Fruit fly (Drosophila melanogaster) S2 (cell line): ENCODE results near the gene lmd.

Source experiments
- CG8478 ChIP-seq: fragments of >200 bp; optimal IDR thresholded peaks from 2 replicates; lab custom pipeline; 2018
- CTCF ChIP-seq, 2 experiments: fragments of >200 bp; optimal IDR thresholded peaks; 2 replicates each; lab custom pipeline; 2018

The lmd gene

dm6 chr3R:23026652-23027427, at the start of gene lmd:
Gene lmd (minus strand): TSS chr3R:23026713.
- TF ChIP-seq CG8478 (lab: Kevin White, UChicago) (no peak), CTCF (optimal IDR thresholded peaks at IDR 0.05; lab: Kevin White, UChicago) (no peak)

DNA sequence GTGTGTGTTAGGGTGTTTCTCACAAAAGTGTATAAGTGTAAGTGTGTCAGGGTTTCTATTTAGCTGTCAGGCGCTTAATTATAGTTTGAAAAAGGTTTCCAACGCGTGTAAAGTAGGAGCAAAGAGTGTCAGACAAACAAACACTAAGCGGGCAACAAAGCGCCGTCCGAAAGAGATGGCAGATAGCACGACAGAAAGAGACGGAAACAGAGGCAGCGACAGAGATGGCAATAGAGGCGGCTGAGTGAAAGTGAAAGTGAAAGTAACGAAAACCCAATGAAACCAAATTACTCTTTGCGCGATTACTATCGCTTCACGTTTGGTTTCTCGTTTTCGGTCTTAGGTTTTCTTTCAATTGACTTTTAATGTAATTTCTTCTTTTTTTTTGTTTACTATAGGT, 48.0 kb upstream of the lmd start:
- no peak for TF ChIP-seq CTCF (optimal IDR thresholded peaks at IDR 0.05; lab: Kevin White, UChicago)
- TF ChIP-seq CG8478 (lab: Kevin White, UChicago), result no peak

DNA sequence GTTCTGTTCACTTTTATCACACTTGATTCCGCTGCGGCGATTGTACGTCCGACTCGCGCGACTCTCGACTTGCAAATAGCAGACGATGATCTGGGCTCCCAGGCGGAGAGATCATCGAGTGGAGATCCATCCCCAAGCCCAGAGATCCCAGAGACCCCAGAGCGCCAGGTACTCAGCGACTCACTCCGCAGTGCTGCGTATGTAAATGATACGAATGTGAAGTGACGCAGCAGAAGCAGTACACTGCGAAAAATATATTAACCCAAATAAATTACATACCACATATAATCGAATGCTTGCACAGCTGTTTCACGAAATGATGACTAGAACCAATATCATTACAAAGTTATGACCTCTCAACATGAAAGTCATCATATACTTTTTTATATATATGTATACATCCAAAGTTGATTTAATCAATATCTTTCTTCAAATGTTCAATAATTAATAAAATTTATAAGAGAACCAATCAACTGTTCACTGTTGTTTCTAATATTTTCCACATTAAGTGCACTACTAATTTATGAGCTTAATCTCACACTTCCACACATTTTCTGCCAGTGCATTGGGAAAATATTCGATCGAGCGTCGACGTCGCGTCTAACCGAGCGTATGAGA, 40.8 kb upstream of the lmd start, which contains the start of gene CG17111:
Gene CG17111, minus strand, starts transcription at position 51 of the 618 bp plus-strand sequence.
- TF ChIP-seq CTCF (optimal IDR thresholded peaks at IDR 0.05; lab: Kevin White, UChicago) (no peak), CG8478 (lab: Kevin White, UChicago) (no peak)

DNA sequence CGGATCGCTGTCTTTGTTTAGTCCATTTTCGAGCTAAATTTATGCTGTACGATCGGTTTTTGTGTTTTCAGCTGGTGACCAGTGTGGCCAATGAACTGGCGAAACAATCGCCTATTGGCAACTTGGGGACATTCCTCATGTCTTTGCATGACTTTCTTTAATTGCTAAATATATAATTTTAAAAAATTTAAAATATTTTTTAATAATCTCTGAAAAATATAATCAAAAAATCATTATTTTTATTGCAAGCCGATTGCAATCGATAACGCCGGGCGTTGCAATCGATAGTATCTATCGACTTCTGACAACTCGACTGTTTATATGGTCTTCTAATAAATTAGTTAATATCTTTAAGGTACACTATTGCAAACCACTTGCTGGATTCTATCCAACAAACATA, 34.7 kb upstream of the lmd start, which contains the start of the genes sav and Ublcp1:
Gene sav, minus strand, starts transcription at position 96 of the 400 bp plus-strand sequence.
Gene Ublcp1, plus strand, starts transcription at position 285 of the 400 bp plus-strand sequence.
- TF ChIP-seq CTCF (optimal IDR thresholded peaks at IDR 0.05; lab: Kevin White, UChicago) (no peak), CG8478 (lab: Kevin White, UChicago) (no peak)

DNA sequence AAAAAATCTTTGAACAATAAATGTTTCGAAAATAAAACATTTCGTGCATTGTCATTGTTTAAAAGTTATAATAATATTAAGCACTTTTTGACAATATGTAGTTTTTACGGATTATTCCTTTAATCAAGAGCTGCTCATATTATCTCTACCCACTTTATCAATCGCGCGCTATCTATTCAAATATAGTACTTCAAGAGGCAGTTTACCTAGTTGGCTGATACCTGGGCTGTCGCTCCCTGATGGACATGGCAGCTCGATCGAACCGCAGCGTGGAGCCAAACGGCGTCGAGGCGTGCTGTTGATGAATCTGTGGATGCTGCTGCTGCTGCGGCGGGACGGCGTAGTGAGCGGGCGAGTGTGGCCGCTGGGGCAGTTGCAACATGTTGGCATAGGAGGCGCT, 33.7 kb upstream of the lmd start:
- TF ChIP-seq CG8478 (lab: Kevin White, UChicago) (no peak), CTCF (optimal IDR thresholded peaks at IDR 0.05; lab: Kevin White, UChicago) (no peak)

dm6 chr3R:23058858-23059257, 32.3 kb upstream of the lmd start, which contains the start of gene Ctns:
Gene Ctns (minus strand): TSS chr3R:23058958.
- TF ChIP-seq CTCF (optimal IDR thresholded peaks at IDR 0.05; lab: Kevin White, UChicago) (no peak), CG8478 (lab: Kevin White, UChicago) (no peak)

- no peak for TF ChIP-seq CTCF (optimal IDR thresholded peaks at IDR 0.05; lab: Kevin White, UChicago)
- no peak for TF ChIP-seq CG8478 (lab: Kevin White, UChicago)
These were observed 30.9 kb upstream of the lmd start for dm6 chr3R:23057390-23057789.

DNA sequence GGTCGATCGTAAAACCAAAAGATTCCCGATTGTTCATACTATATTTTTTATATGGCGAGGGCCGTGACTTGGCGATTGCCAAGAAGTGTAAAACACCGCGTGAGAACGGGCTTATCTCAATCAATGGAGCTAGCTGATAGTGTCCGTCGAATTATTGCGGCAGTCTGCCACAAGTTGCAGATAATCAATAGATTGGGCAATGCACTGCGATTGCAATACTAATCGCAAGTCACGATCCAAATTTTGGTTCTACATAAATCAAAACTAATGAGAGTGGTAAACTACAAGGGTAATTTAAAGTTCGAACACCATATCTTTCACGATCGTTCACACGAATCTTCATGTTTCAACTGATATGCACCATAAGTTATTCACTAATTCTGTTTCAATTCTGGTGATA, 30.2 kb upstream of the lmd start:
- no peak for TF ChIP-seq CTCF (optimal IDR thresholded peaks at IDR 0.05; lab: Kevin White, UChicago)
- TF ChIP-seq CG8478 (lab: Kevin White, UChicago), result no peak

- TF ChIP-seq CG8478 (lab: Kevin White, UChicago), result no peak
- no peak for TF ChIP-seq CTCF (optimal IDR thresholded peaks at IDR 0.05; lab: Kevin White, UChicago)
These were observed 29.6 kb upstream of the lmd start for dm6 chr3R:23056113-23056512.

DNA sequence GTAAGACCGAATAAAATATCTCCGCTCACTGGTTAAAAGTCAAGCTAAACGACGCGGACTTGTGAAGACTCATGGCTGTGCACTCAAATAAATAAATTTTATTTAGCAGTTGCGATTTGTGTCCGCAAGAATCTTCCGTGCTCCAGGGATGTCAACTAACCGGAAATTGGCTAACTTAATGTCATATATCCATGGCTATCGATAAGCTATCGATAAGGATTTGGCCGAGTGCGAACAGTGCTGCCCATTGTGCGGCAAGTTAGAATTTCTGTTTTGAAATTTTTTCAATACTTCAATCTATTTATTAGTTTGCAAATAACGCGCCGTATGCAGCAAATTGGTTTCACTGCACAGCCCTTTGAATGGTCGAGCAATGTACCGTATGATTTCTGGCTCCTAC, 27.4 kb upstream of the lmd start, which contains the start of gene p53:
Gene p53, minus strand, starts transcription at position 147 of the 400 bp plus-strand sequence.
- TF ChIP-seq CTCF (optimal IDR thresholded peaks at IDR 0.05; lab: Kevin White, UChicago), result peak in 1 of 2 experiments; percentile 3
- no peak for TF ChIP-seq CG8478 (lab: Kevin White, UChicago)

- TF ChIP-seq CTCF (optimal IDR thresholded peaks at IDR 0.05; lab: Kevin White, UChicago) (no peak), CG8478 (lab: Kevin White, UChicago) (no peak)
These were observed 26.7 kb upstream of the lmd start for dm6 chr3R:23053135-23053730.

DNA sequence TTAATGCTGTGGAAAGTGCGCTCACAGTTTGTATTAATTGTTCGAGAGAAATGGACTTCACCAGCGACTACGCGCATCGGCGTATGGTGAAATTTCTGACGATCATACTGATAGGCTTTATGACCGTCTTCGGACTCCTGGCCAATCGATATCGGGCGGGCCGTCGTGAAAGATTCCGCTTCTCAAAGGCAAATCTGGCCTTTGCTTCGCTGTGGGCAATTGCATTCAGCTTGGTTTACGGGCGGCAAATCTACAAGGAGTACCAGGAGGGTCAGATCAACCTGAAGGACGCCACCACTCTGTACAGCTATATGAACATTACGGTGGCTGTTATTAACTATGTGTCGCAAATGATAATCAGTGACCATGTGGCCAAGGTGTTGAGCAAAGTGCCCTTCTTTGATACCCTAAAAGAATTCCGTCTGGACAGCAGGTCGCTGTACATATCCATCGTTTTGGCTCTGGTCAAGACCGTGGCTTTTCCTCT, 25.2 kb upstream of the lmd start, which contains the start of gene Gr94a:
Gene Gr94a, plus strand, starts transcription at position 51 of the 487 bp plus-strand sequence.
- TF ChIP-seq CG8478 (lab: Kevin White, UChicago), result no peak
- TF ChIP-seq CTCF (optimal IDR thresholded peaks at IDR 0.05; lab: Kevin White, UChicago), result no peak

- no peak for TF ChIP-seq CG8478 (lab: Kevin White, UChicago)
- TF ChIP-seq CTCF (optimal IDR thresholded peaks at IDR 0.05; lab: Kevin White, UChicago), result no peak
These were observed 22.2 kb upstream of the lmd start for dm6 chr3R:23048690-23049118.

- TF ChIP-seq CTCF (optimal IDR thresholded peaks at IDR 0.05; lab: Kevin White, UChicago) (no peak), CG8478 (lab: Kevin White, UChicago) (no peak)
These were observed 21.7 kb upstream of the lmd start, which contains the start of gene CG17121 for dm6 chr3R:23048089-23048689. Gene CG17121 (minus strand): TSS chr3R:23048214.
